Worm (Caenorhabditis elegans) whole organism, L1 larva: ENCODE results near the gene C30G4.4.

ENCODE experiments used
- dpl-1 ChIP-seq, 3 experiments: fragments of 150-350 bp in 2 of 3; sonication (generic microtip) in 1 of 3; optimal IDR thresholded peaks; 2 replicates each; lab custom pipeline; 2014 to 2017; ENCODE audit warnings: missing biosample characterization in 3 of 3, missing genetic modification characterization in 3 of 3, missing genetic modification reagents in 3 of 3
- lsy-2 ChIP-seq, 2 experiments: fragments of 150-350 bp; optimal IDR thresholded peaks; 2 replicates each; lab custom pipeline; 2014; ENCODE audit warnings: missing biosample characterization in 2 of 2, missing genetic modification characterization in 2 of 2
- mep-1 ChIP-seq: fragments of 150-350 bp; optimal IDR thresholded peaks from 2 replicates; lab custom pipeline; 2014; ENCODE audit warnings: missing biosample characterization, missing genetic modification characterization
- nhr-11 ChIP-seq: fragments of 150-350 bp; optimal IDR thresholded peaks from 2 replicates; lab custom pipeline; 2014; ENCODE audit warnings: missing biosample characterization, missing genetic modification characterization
- zag-1 ChIP-seq: fragments of 150-350 bp; optimal IDR thresholded peaks from 2 replicates; lab custom pipeline; 2014; ENCODE audit warnings: missing biosample characterization, missing genetic modification characterization
- ztf-11 ChIP-seq, 2 experiments: sonication (generic microtip); optimal IDR thresholded peaks; 2 replicates each; lab custom pipeline; 2016 to 2017; ENCODE audit warnings: missing genetic modification characterization in 2 of 2, missing biosample characterization in 1 of 2, missing compliant biosample characterization in 1 of 2

- TF ChIP-seq mep-1 (tag; lab: Kevin White, UChicago): no peak
- TF ChIP-seq dpl-1 (GFP tag; optimal IDR thresholded peaks at IDR 0.05; lab: Kevin White, UChicago): no peak
- TF ChIP-seq ztf-11 (tag; optimal IDR thresholded peaks at IDR 0.05; lab: Kevin White, UChicago): no peak
- no peak for TF ChIP-seq zag-1 (tag; lab: Kevin White, UChicago)
- no peak for TF ChIP-seq lsy-2 (tag; optimal IDR thresholded peaks at IDR 0.05; lab: Kevin White, UChicago)
- TF ChIP-seq nhr-11 (tag; lab: Kevin White, UChicago): no peak
Observed at ce11 chrX:17034773-17035172, 37.2 kb downstream of the C30G4.4 start.
